Fruit fly (Drosophila melanogaster): ENCODE results near the gene ND-42.

ND-42 gene

dm6 chr3R:22023041-22023626 lies 4.4 kb upstream of the ND-42 start, which contains the start of the genes Mitofilin and mRpL35 (continued):
- no peak for TF ChIP-seq sc (optimal IDR thresholded peaks at IDR 0.05)
- TF ChIP-seq sc (GFP tag; optimal IDR thresholded peaks at IDR 0.05): no peak
- TF ChIP-seq luna (GFP tag; optimal IDR thresholded peaks at IDR 0.05): peak; percentile 56
- TF ChIP-seq CG10267 (tag; optimal IDR thresholded peaks at IDR 0.05): peak; percentile 36
- peak; percentile 52 for TF ChIP-seq klu (GFP tag; IDR thresholded peaks at IDR 0.05)
- TF ChIP-seq CG34376 (GFP tag; optimal IDR thresholded peaks at IDR 0.05): peak; percentile 17
- TF ChIP-seq CG7839 (tag; optimal IDR thresholded peaks at IDR 0.05): peak; percentile 15
- TF ChIP-seq CHES-1-like (GFP tag; optimal IDR thresholded peaks at IDR 0.05): peak; percentile 78
- TF ChIP-seq CG10462 (GFP tag; optimal IDR thresholded peaks at IDR 0.05): no peak
- TF ChIP-seq GATAe (GFP tag; conservative IDR thresholded peaks at IDR 0.05): peak; percentile 47; the same call in 1 of the 2 replicates
- TF ChIP-seq CG14860 (GFP tag; IDR thresholded peaks at IDR 0.05; ENCODE audit: partially characterized antibody): peak; percentile 42; the same call in 1 of the 3 replicates
- TF ChIP-seq ttk (GFP tag; IDR thresholded peaks at IDR 0.05): no peak
- TF ChIP-seq PHDP (tag; optimal IDR thresholded peaks at IDR 0.05): no peak
- no peak for TF ChIP-seq da (GFP tag; optimal IDR thresholded peaks at IDR 0.05)
- no peak for TF ChIP-seq ac (GFP tag; optimal IDR thresholded peaks at IDR 0.05)
- no peak for TF ChIP-seq toy (GFP tag; IDR thresholded peaks at IDR 0.05)
- no peak for TF ChIP-seq CG11560 (tag; IDR thresholded peaks at IDR 0.05)
- TF ChIP-seq p53 (GFP tag; optimal IDR thresholded peaks at IDR 0.05): peak; percentile 38
- no peak for TF ChIP-seq gcm (GFP tag; optimal IDR thresholded peaks at IDR 0.05)
- peak; percentile 46; the same call in 1 of the 2 replicates for TF ChIP-seq NFAT (GFP tag; IDR thresholded peaks at IDR 0.05)
- TF ChIP-seq dysf (GFP tag; IDR thresholded peaks at IDR 0.05): peak; percentile 23; the same call in 1 of the 3 replicates
- peak; percentile 71 for TF ChIP-seq Antp (GFP tag; optimal IDR thresholded peaks at IDR 0.05)
- no peak for TF ChIP-seq kah (GFP tag; optimal IDR thresholded peaks at IDR 0.05)
- no peak for TF ChIP-seq abd-A (tag; optimal IDR thresholded peaks at IDR 0.05)
- no peak for TF ChIP-seq Rx (GFP tag; IDR thresholded peaks at IDR 0.05)
- TF ChIP-seq CG9609 (GFP tag; optimal IDR thresholded peaks at IDR 0.05): peak; percentile 68
- TF ChIP-seq gfzf (GFP tag; optimal IDR thresholded peaks at IDR 0.05): peak; percentile 7
- no peak for TF ChIP-seq wdn (GFP tag; IDR thresholded peaks at IDR 0.05)
- TF ChIP-seq hkb (optimal IDR thresholded peaks at IDR 0.05): no peak
- TF ChIP-seq hkb (GFP tag; IDR thresholded peaks at IDR 0.05): no peak
- no peak for TF ChIP-seq CG4617 (GFP tag; optimal IDR thresholded peaks at IDR 0.05; ENCODE audit: borderline replicate concordance)
- TF ChIP-seq BEAF-32 (GFP tag; optimal IDR thresholded peaks at IDR 0.05): peak; percentile 89
- TF ChIP-seq ATbp (GFP tag; optimal IDR thresholded peaks at IDR 0.05): no peak
- 0 out of 3 replicates have a peak, but pooled peaks have one; percentile 17 for TF ChIP-seq Aef1 (GFP tag; IDR thresholded peaks at IDR 0.05)
- peak; percentile 38 for TF ChIP-seq CG4424 (GFP tag; optimal IDR thresholded peaks at IDR 0.05)
- TF ChIP-seq BtbVII (GFP tag; optimal IDR thresholded peaks at IDR 0.05): no peak
- 0 out of 4 replicates have a peak, but pooled peaks have one; percentile 34 for TF ChIP-seq chinmo (GFP tag; IDR thresholded peaks at IDR 0.05; ENCODE audit: partially characterized antibody)
- peak; percentile 22; the same call in 1 of the 2 replicates for TF ChIP-seq CG14441 (GFP tag; IDR thresholded peaks at IDR 0.05)
- TF ChIP-seq CG17361 (GFP tag; IDR thresholded peaks at IDR 0.05): peak; percentile 68; the same call in 2 of the 3 replicates
- peak in 1 of 2 experiments; percentile 29 for TF ChIP-seq Hr51 (GFP tag; optimal IDR thresholded peaks at IDR 0.05)
- no peak for TF ChIP-seq D (optimal IDR thresholded peaks at IDR 0.05)
- no peak for TF ChIP-seq D (GFP tag; optimal IDR thresholded peaks at IDR 0.05)
- TF ChIP-seq gsb (GFP tag; IDR thresholded peaks at IDR 0.05): no peak
- peak; percentile 26 for TF ChIP-seq CG33213 (GFP tag; optimal IDR thresholded peaks at IDR 0.05)
- no peak for TF ChIP-seq CG11504 (tag; optimal IDR thresholded peaks at IDR 0.05)
- TF ChIP-seq zfh1 (GFP tag; IDR thresholded peaks at IDR 0.05): no peak
- no peak for TF ChIP-seq aop (GFP tag; IDR thresholded peaks at IDR 0.05)
- peak; percentile 22; the same call in 2 of the 3 replicates for TF ChIP-seq CG6791 (GFP tag; IDR thresholded peaks at IDR 0.05; ENCODE audit: partially characterized antibody)
- peak in 1 of 2 experiments; percentile 59 for TF ChIP-seq tll (GFP tag; optimal IDR thresholded peaks at IDR 0.05)
- TF ChIP-seq danr (GFP tag; IDR thresholded peaks at IDR 0.05): no peak

Data from whole organism, embryonic.